Fruit fly (Drosophila melanogaster): Measurements from ENCODE around the gene CD98hc.

CD98hc gene

dm6 chr3R:8027203-8027688 lies 49.0 kb upstream of the CD98hc start (continued):
- peak in 1 of 2 experiments; percentile 41 for TF ChIP-seq insv (GFP tag; optimal IDR thresholded peaks at IDR 0.05)
- no peak for TF ChIP-seq CG2199 (GFP tag; IDR thresholded peaks at IDR 0.05)
- peak; percentile 91 for TF ChIP-seq Hand (GFP tag; optimal IDR thresholded peaks at IDR 0.05)
- TF ChIP-seq CG14965 (GFP tag; optimal IDR thresholded peaks at IDR 0.05; ENCODE audit: borderline replicate concordance), result no peak
- no peak for TF ChIP-seq pfk (GFP tag; optimal IDR thresholded peaks at IDR 0.05)
- TF ChIP-seq CG17328 (GFP tag; IDR thresholded peaks at IDR 0.05), result peak; percentile 66
- no peak for TF ChIP-seq dati (GFP tag; IDR thresholded peaks at IDR 0.05)
- no peak for TF ChIP-seq br (optimal IDR thresholded peaks at IDR 0.05)
- peak; percentile 84 for TF ChIP-seq CG11695 (GFP tag; IDR thresholded peaks at IDR 0.05)
- peak; percentile 53; the same call in 2 of the 3 replicates for TF ChIP-seq Aef1 (GFP tag; IDR thresholded peaks at IDR 0.05)
- peak; percentile 27 for TF ChIP-seq Bteb2 (GFP tag; optimal IDR thresholded peaks at IDR 0.05)
- peak; percentile 50 for TF ChIP-seq seq (GFP tag; IDR thresholded peaks at IDR 0.05)
- no peak for TF ChIP-seq CG3995 (GFP tag; optimal IDR thresholded peaks at IDR 0.05)
- TF ChIP-seq pita (GFP tag; optimal IDR thresholded peaks at IDR 0.05), result no peak
- no peak for TF ChIP-seq CG16813 (GFP tag; IDR thresholded peaks at IDR 0.05; ENCODE audit: partially characterized antibody)
- peak; percentile 90 for TF ChIP-seq CG11504 (tag; optimal IDR thresholded peaks at IDR 0.05)
- no peak for TF ChIP-seq fd64A (GFP tag; optimal IDR thresholded peaks at IDR 0.05)
- peak; percentile 73 for TF ChIP-seq CG3407 (GFP tag; optimal IDR thresholded peaks at IDR 0.05)
- TF ChIP-seq CG17829 (tag; optimal IDR thresholded peaks at IDR 0.05), result peak; percentile 83
- no peak for TF ChIP-seq CG1603 (tag; optimal IDR thresholded peaks at IDR 0.05)
- no peak for TF ChIP-seq Bgb (GFP tag; IDR thresholded peaks at IDR 0.05; ENCODE audit: partially characterized antibody)
- no peak for TF ChIP-seq her (GFP tag; optimal IDR thresholded peaks at IDR 0.05)
- no peak for TF ChIP-seq MESR4 (GFP tag; optimal IDR thresholded peaks at IDR 0.05)
- peak; percentile 78 for TF ChIP-seq Chrac-16 (GFP tag; optimal IDR thresholded peaks at IDR 0.05)
- TF ChIP-seq lov (optimal IDR thresholded peaks at IDR 0.05), result no peak
- no peak for TF ChIP-seq lov (GFP tag; IDR thresholded peaks at IDR 0.05)
- TF ChIP-seq crc (GFP tag; optimal IDR thresholded peaks at IDR 0.05), result no peak
- TF ChIP-seq CG5245 (GFP tag; optimal IDR thresholded peaks at IDR 0.05), result peak; percentile 52
- no peak for TF ChIP-seq Scr (GFP tag; IDR thresholded peaks at IDR 0.05; ENCODE audit: partially characterized antibody)
- no peak for TF ChIP-seq ftz-f1 (GFP tag; optimal IDR thresholded peaks at IDR 0.05)
- no peak for TF ChIP-seq NC2α (GFP tag; optimal IDR thresholded peaks at IDR 0.05)
- TF ChIP-seq unpg (GFP tag; optimal IDR thresholded peaks at IDR 0.05), result peak; percentile 88
- no peak for TF ChIP-seq Side (GFP tag; optimal IDR thresholded peaks at IDR 0.05)
- peak; percentile 81 for TF ChIP-seq CG10147 (GFP tag; optimal IDR thresholded peaks at IDR 0.05)
- TF ChIP-seq ap (GFP tag; IDR thresholded peaks at IDR 0.05), result peak; percentile 56
- peak; percentile 47 for TF ChIP-seq HmgZ (tag; optimal IDR thresholded peaks at IDR 0.05)
- no peak for TF ChIP-seq repo (GFP tag; optimal IDR thresholded peaks at IDR 0.05)
- TF ChIP-seq abd-A (tag; optimal IDR thresholded peaks at IDR 0.05), result no peak
- peak; percentile 41 to 96 for TF ChIP-seq Hr51 (GFP tag; optimal IDR thresholded peaks at IDR 0.05)
- TF ChIP-seq Dad (GFP tag; optimal IDR thresholded peaks at IDR 0.05), result no peak

dm6 chr3R:8026515-8026914 lies 48.3 kb upstream of the CD98hc start:
- TF ChIP-seq CG10267 (tag; optimal IDR thresholded peaks at IDR 0.05) (no peak), CG12391 (tag; optimal IDR thresholded peaks at IDR 0.05) (no peak), ewg (GFP tag; optimal IDR thresholded peaks at IDR 0.05) (peak; percentile 47), seq (GFP tag; IDR thresholded peaks at IDR 0.05) (peak; percentile 59), MBD-R2 (GFP tag; IDR thresholded peaks at IDR 0.05) (0 out of 2 replicates have a peak, but pooled peaks have one; percentile 15), CG12104 (GFP tag; optimal IDR thresholded peaks at IDR 0.05) (no peak), crol (GFP tag; IDR thresholded peaks at IDR 0.05) (peak; percentile 72), sens-2 (GFP tag; IDR thresholded peaks at IDR 0.05) (no peak), dm (GFP tag; optimal IDR thresholded peaks at IDR 0.05) (no peak), CG15514 (GFP tag; optimal IDR thresholded peaks at IDR 0.05) (no peak)
